Worm (Caenorhabditis elegans) whole organism, L4 larva: ENCODE data around the gene C15H9.4.

Experiments
- D1046.2 ChIP-seq: fragments of 200-800 bp; sonication (Bioruptor generic); IDR thresholded peaks from 2 replicates; pipeline ENCODE4 v1.3.6; 2022; ENCODE audit warnings: missing genetic modification characterization, missing compliant biosample characterization
- F37D6.2 ChIP-seq: sonication (generic microtip); optimal IDR thresholded peaks from 2 replicates; lab custom pipeline; 2016; ENCODE audit warnings: mild to moderate bottlenecking, missing genetic modification characterization, missing compliant biosample characterization
- R02D3.7 ChIP-seq: fragments of 150-350 bp; sonication (generic microtip); optimal IDR thresholded peaks from 3 replicates; lab custom pipeline; 2014; ENCODE audit warnings: missing biosample characterization, missing genetic modification characterization
- T26A8.4 ChIP-seq: fragments of 200-800 bp; sonication (Bioruptor generic); IDR thresholded peaks from 2 replicates; pipeline ENCODE4 v1.3.6; 2022; ENCODE audit warnings: missing genetic modification characterization, missing compliant biosample characterization
- Y105C5A.15 ChIP-seq: fragments of 200-800 bp; sonication (Bioruptor generic); IDR thresholded peaks from 2 replicates; pipeline ENCODE4 v1.3.6; 2022; ENCODE audit warnings: missing genetic modification characterization, missing compliant biosample characterization
- Y5F2A.4 ChIP-seq: fragments of 200-800 bp; sonication (Bioruptor generic); optimal IDR thresholded peaks from 2 replicates; lab custom pipeline; 2018; ENCODE audit warnings: mild to moderate bottlenecking, missing genetic modification characterization, missing compliant biosample characterization
- ZK337.2 ChIP-seq: fragments of 200-800 bp; sonication (Bioruptor generic); IDR thresholded peaks from 2 replicates; pipeline ENCODE4 v1.3.6; 2022; ENCODE audit warnings: missing genetic modification reagents, missing genetic modification characterization, missing compliant biosample characterization
- aha-1 ChIP-seq: fragments of 150-350 bp; peaks from one replicate; lab custom pipeline; 2014; ENCODE audit warnings: missing biosample characterization, missing genetic modification characterization
- ama-1 ChIP-seq: fragments of 150-350 bp; optimal IDR thresholded peaks from 2 replicates; lab custom pipeline; 2014; ENCODE audit warnings: inconsistent platforms, mixed read lengths
- ceh-44 ChIP-seq: fragments of 200-800 bp; sonication (Bioruptor generic); IDR thresholded peaks from 2 replicates; pipeline ENCODE4 v1.3.6; 2022; ENCODE audit warnings: missing genetic modification reagents, missing genetic modification characterization, missing compliant biosample characterization
- ceh-62 ChIP-seq: sonication (generic microtip); optimal IDR thresholded peaks from 2 replicates; lab custom pipeline; 2017; ENCODE audit warnings: missing biosample characterization, missing genetic modification characterization
- ctbp-1 ChIP-seq: fragments of 200-800 bp; sonication (Bioruptor generic); IDR thresholded peaks from 2 replicates; pipeline ENCODE4 v1.3.6; 2022; ENCODE audit warnings: missing genetic modification reagents, missing genetic modification characterization, missing compliant biosample characterization
- daf-16 ChIP-seq, 3 experiments: sonication (generic microtip); optimal IDR thresholded peaks; 2 replicates each; lab custom pipeline; 2016 to 2017; ENCODE audit warnings: missing genetic modification characterization in 3 of 3, missing genetic modification reagents in 3 of 3, mild to moderate bottlenecking in 2 of 3, missing compliant biosample characterization in 2 of 3, missing biosample characterization in 1 of 3, moderate library complexity in 1 of 3
- daf-19 ChIP-seq: fragments of 200-800 bp; sonication (Bioruptor generic); conservative IDR thresholded peaks from 2 replicates; pipeline ENCODE4 v1.3.6; 2022; ENCODE audit warnings: missing genetic modification characterization, missing compliant biosample characterization
- dmd-6 ChIP-seq: fragments of 200-800 bp; sonication (Bioruptor generic); IDR thresholded peaks from 2 replicates; pipeline ENCODE4 v1.3.6; 2022; ENCODE audit warnings: missing genetic modification reagents, missing genetic modification characterization, missing compliant biosample characterization
- dmd-8 ChIP-seq: fragments of 200-800 bp; sonication (Bioruptor generic); IDR thresholded peaks from 2 replicates; pipeline ENCODE4 v1.3.6; 2022; ENCODE audit warnings: missing genetic modification characterization, missing compliant biosample characterization
- dpl-1 ChIP-seq: fragments of 150-350 bp; optimal IDR thresholded peaks from 2 replicates; lab custom pipeline; 2014; ENCODE audit warnings: missing biosample characterization, missing genetic modification reagents, missing genetic modification characterization
- dve-1 ChIP-seq: sonication (generic microtip); optimal IDR thresholded peaks from 2 replicates; lab custom pipeline; 2017; ENCODE audit warnings: antibody characterized with exemption, mild to moderate bottlenecking, missing genetic modification characterization, missing compliant biosample characterization; ENCODE audit not compliant: insufficient read depth
- egl-27 ChIP-seq: sonication (generic microtip); optimal IDR thresholded peaks from 3 replicates; lab custom pipeline; 2017; ENCODE audit warnings: missing biosample characterization, missing genetic modification reagents, missing genetic modification characterization
- egl-43 ChIP-seq: fragments of 200-800 bp; sonication (Bioruptor generic); IDR thresholded peaks from 2 replicates; pipeline ENCODE4 v1.3.6; 2022; ENCODE audit warnings: missing genetic modification reagents, missing genetic modification characterization, missing compliant biosample characterization
- fkh-10 ChIP-seq: fragments of 150-350 bp; optimal IDR thresholded peaks from 2 replicates; lab custom pipeline; 2014; ENCODE audit warnings: missing biosample characterization, missing genetic modification reagents, missing genetic modification characterization
- fos-1 ChIP-seq: fragments of 150-350 bp; optimal IDR thresholded peaks from 2 replicates; lab custom pipeline; 2014; ENCODE audit warnings: missing biosample characterization, missing genetic modification characterization
- hmg-1.1 ChIP-seq: fragments of 200-800 bp; sonication (Bioruptor generic); IDR thresholded peaks from 2 replicates; pipeline ENCODE4 v1.3.6; 2022; ENCODE audit warnings: missing genetic modification reagents, missing genetic modification characterization, missing compliant biosample characterization
- lin-1 ChIP-seq: fragments of 200-800 bp; sonication (Bioruptor generic); IDR thresholded peaks from 2 replicates; pipeline ENCODE4 v1.3.6; 2022; ENCODE audit warnings: missing genetic modification reagents, missing genetic modification characterization, missing compliant biosample characterization
- lin-13 ChIP-seq: fragments of 150-350 bp; optimal IDR thresholded peaks from 2 replicates; lab custom pipeline; 2014; ENCODE audit warnings: missing biosample characterization, missing genetic modification reagents, missing genetic modification characterization
- lsy-2 ChIP-seq, 2 experiments: fragments of 150-350 bp in 1 of 2; sonication (generic microtip) in 1 of 2; optimal IDR thresholded peaks; 2 replicates each; lab custom pipeline; 2014 to 2017; ENCODE audit warnings: missing biosample characterization in 2 of 2, missing genetic modification characterization in 2 of 2
- madf-9 ChIP-seq: fragments of 200-800 bp; sonication (Bioruptor generic); conservative IDR thresholded peaks from 2 replicates; pipeline ENCODE4 v1.3.6; 2022; ENCODE audit warnings: missing genetic modification reagents, missing genetic modification characterization, missing compliant biosample characterization
- mdt-29 ChIP-seq: fragments of 200-800 bp; sonication (Bioruptor generic); IDR thresholded peaks from 2 replicates; pipeline ENCODE4 v1.3.6; 2022; ENCODE audit warnings: missing genetic modification reagents, missing genetic modification characterization, missing compliant biosample characterization
- mes-2 ChIP-seq: sonication (generic microtip); optimal IDR thresholded peaks from 2 replicates; lab custom pipeline; 2016; ENCODE audit warnings: missing genotype, mild to moderate bottlenecking, missing genetic modification characterization, missing compliant biosample characterization; ENCODE audit not compliant: poor library complexity, severe bottlenecking
- mxl-3 ChIP-seq: fragments of 200-800 bp; sonication (Bioruptor generic); optimal IDR thresholded peaks from 2 replicates; lab custom pipeline; 2018; ENCODE audit warnings: mild to moderate bottlenecking, missing genetic modification characterization, missing compliant biosample characterization
- nhr-10 ChIP-seq: fragments of 150-350 bp; optimal IDR thresholded peaks from 2 replicates; lab custom pipeline; 2014; ENCODE audit warnings: missing biosample characterization, missing genetic modification characterization
- nhr-102 ChIP-seq: sonication (generic microtip); optimal IDR thresholded peaks from 2 replicates; lab custom pipeline; 2016; ENCODE audit warnings: mild to moderate bottlenecking, missing genetic modification characterization, moderate library complexity, missing compliant biosample characterization
- nhr-25 ChIP-seq: sonication (generic microtip); optimal IDR thresholded peaks from 2 replicates; lab custom pipeline; 2017; ENCODE audit warnings: missing genetic modification characterization, mild to moderate bottlenecking, missing compliant biosample characterization, antibody characterized with exemption, moderate library complexity, borderline replicate concordance; ENCODE audit not compliant: insufficient read depth
- nhr-28 ChIP-seq: fragments of 150-350 bp; optimal IDR thresholded peaks from 2 replicates; lab custom pipeline; 2014; ENCODE audit warnings: missing biosample characterization, missing genetic modification characterization
- nhr-48 ChIP-seq: sonication (generic microtip); optimal IDR thresholded peaks from 2 replicates; lab custom pipeline; 2016; ENCODE audit warnings: mild to moderate bottlenecking, missing genetic modification characterization, missing compliant biosample characterization
- nhr-76 ChIP-seq: fragments of 150-350 bp; optimal IDR thresholded peaks from 2 replicates; lab custom pipeline; 2014; ENCODE audit warnings: missing biosample characterization, missing genetic modification characterization
- nhr-77 ChIP-seq: fragments of 150-350 bp; optimal IDR thresholded peaks from 2 replicates; lab custom pipeline; 2014; ENCODE audit warnings: missing biosample characterization, missing genetic modification characterization
- pqm-1 ChIP-seq: sonication (generic microtip); optimal IDR thresholded peaks from 2 replicates; lab custom pipeline; 2017; ENCODE audit warnings: missing biosample characterization, missing genetic modification characterization
- rbr-2 ChIP-seq: sonication (generic microtip); optimal IDR thresholded peaks from 2 replicates; lab custom pipeline; 2016; ENCODE audit warnings: missing genotype, missing genetic modification characterization, missing compliant biosample characterization
- set-16 ChIP-seq: fragments of 200-800 bp; sonication (Bioruptor generic); IDR thresholded peaks from 2 replicates; pipeline ENCODE4 v1.3.6; 2022; ENCODE audit warnings: missing genetic modification reagents, missing genetic modification characterization, missing compliant biosample characterization
- snpc-1.2 ChIP-seq: fragments of 200-800 bp; sonication (Bioruptor generic); IDR thresholded peaks from 2 replicates; pipeline ENCODE4 v1.3.6; 2022; ENCODE audit warnings: missing genetic modification reagents, missing genetic modification characterization, missing compliant biosample characterization
- spr-1 ChIP-seq: sonication (generic microtip); optimal IDR thresholded peaks from 2 replicates; lab custom pipeline; 2016; ENCODE audit warnings: mild to moderate bottlenecking, missing genetic modification characterization, missing compliant biosample characterization
- spr-3 ChIP-seq: fragments of 200-800 bp; sonication (Bioruptor generic); optimal IDR thresholded peaks from 2 replicates; lab custom pipeline; 2018; ENCODE audit warnings: mild to moderate bottlenecking, missing genetic modification characterization, missing compliant biosample characterization
- unc-130 ChIP-seq: sonication (generic microtip); optimal IDR thresholded peaks from 2 replicates; lab custom pipeline; 2016; ENCODE audit warnings: missing genetic modification reagents, missing genetic modification characterization, missing compliant biosample characterization
- unc-62 ChIP-seq, 3 experiments: fragments of 150-350 bp in 1 of 3; sonication (generic microtip); optimal IDR thresholded peaks in 2 of 3; peaks in 1 of 3; 1 replicate in 1 of 3; 2 replicates in 2 of 3; lab custom pipeline; 2014 to 2017; ENCODE audit warnings: missing biosample characterization in 3 of 3, missing genetic modification characterization in 3 of 3, missing genetic modification reagents in 3 of 3, missing genotype in 1 of 3
- zip-2 ChIP-seq: fragments of 150-350 bp; optimal IDR thresholded peaks from 2 replicates; lab custom pipeline; 2014; ENCODE audit warnings: missing biosample characterization, missing genetic modification characterization
- ztf-7 ChIP-seq: fragments of 150-350 bp; optimal IDR thresholded peaks from 2 replicates; lab custom pipeline; 2014; ENCODE audit warnings: missing biosample characterization, missing genetic modification characterization

Gene C15H9.4

ce11 chrX:6052744-6053143 lies 44.7 kb upstream of the C15H9.4 start, which contains the start of gene C45B2.6:
C45B2.6 (plus strand) TSS chrX:6052879.
- no peak for TF ChIP-seq mes-2 (tag; lab: Kevin White, UChicago)
- TF ChIP-seq D1046.2 (GFP tag; lab: Robert Waterston, UW) = no peak
- no peak for TF ChIP-seq T26A8.4 (GFP tag; lab: Robert Waterston, UW)
- TF ChIP-seq rbr-2 (tag; lab: Kevin White, UChicago) = no peak
- TF ChIP-seq ama-1 (lab: Kevin White, UChicago) = no peak
- peak; percentile 4 for TF ChIP-seq dpl-1 (GFP tag; lab: Kevin White, UChicago)
- peak; percentile 31 for TF ChIP-seq dve-1
- no peak for TF ChIP-seq nhr-25 (tag; lab: Kevin White, UChicago)
- TF ChIP-seq zip-2 = no peak
- no peak for TF ChIP-seq nhr-77 (tag; lab: Kevin White, UChicago)
- TF ChIP-seq nhr-102 (tag; lab: Kevin White, UChicago) = no peak
- TF ChIP-seq daf-16 (GFP tag; optimal IDR thresholded peaks at IDR 0.05; lab: Kevin White, UChicago) = no peak
- TF ChIP-seq daf-16 (tag; optimal IDR thresholded peaks at IDR 0.05; lab: Kevin White, UChicago) = peak; percentile 13
- TF ChIP-seq hmg-1.1 (GFP tag; lab: Robert Waterston, UW) = no peak
- TF ChIP-seq lsy-2 (tag; optimal IDR thresholded peaks at IDR 0.05; lab: Kevin White, UChicago) = peak in 1 of 2 experiments; percentile 43
- no peak for TF ChIP-seq lin-1 (GFP tag; lab: Robert Waterston, UW)
- no peak for TF ChIP-seq ZK337.2 (GFP tag; lab: Robert Waterston, UW)
- TF ChIP-seq nhr-28 = no peak
- TF ChIP-seq ceh-62 (tag; lab: Kevin White, UChicago) = no peak
- TF ChIP-seq dmd-8 (GFP tag; lab: Robert Waterston, UW) = no peak
- TF ChIP-seq lin-13 (GFP tag; lab: Kevin White, UChicago) = no peak
- TF ChIP-seq mxl-3 (GFP tag; lab: Kevin White, UChicago) = no peak
- TF ChIP-seq R02D3.7 (tag; lab: Kevin White, UChicago) = no peak
- no peak for TF ChIP-seq mdt-29 (GFP tag; lab: Robert Waterston, UW)
- no peak for TF ChIP-seq snpc-1.2 (GFP tag; lab: Robert Waterston, UW)

DNA sequence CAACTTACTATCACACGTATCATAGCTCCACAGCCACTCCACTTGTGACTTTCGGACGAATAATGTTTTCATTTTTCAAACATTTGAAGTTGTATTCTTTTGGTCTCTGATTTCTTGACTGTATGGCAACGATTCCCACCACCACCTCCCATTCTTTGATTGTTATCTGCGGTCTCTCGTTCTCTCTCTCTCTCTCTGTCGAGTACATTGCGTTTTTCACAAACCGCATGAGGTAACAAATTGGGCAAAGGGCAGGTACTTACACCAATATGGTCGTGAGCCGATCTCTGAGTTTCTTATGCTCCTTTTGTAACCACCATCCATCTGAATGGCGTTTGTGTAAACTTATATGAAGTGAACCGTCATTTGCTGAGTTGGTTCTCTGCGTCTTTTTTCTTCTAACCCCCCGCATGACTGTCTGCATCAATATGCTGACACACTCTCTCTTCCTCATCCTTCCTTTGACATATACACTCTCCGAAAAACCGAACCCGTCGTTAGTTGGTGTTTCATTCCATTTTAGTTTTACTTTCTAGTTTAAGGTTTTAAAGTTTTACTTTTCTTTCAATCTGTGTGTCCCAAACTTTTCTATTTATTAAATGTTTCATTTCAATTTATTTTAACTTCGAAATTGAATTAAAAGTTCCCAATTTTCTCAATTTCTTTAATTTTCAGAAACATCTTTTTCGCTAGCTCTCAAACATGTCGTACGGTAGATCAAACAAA lies 39.7 kb upstream of the C15H9.4 start, which contains the start of gene gln-1:
Gene gln-1, plus strand, starts transcription at position 676 of the 726 bp plus-strand sequence.
- TF ChIP-seq nhr-77 (tag; lab: Kevin White, UChicago) = peak; percentile 45
- TF ChIP-seq fos-1 (tag; lab: Kevin White, UChicago) = no peak
- peak; percentile 67 for TF ChIP-seq dmd-6 (GFP tag; lab: Robert Waterston, UW)
- peak; percentile 45 for TF ChIP-seq nhr-48 (tag; lab: Kevin White, UChicago)
- no peak for TF ChIP-seq spr-3 (GFP tag; lab: Kevin White, UChicago)
- TF ChIP-seq egl-43 = no peak
- no peak for TF ChIP-seq nhr-76 (tag; lab: Kevin White, UChicago)
- TF ChIP-seq madf-9 (GFP tag; lab: Robert Waterston, UW) = no peak
- TF ChIP-seq daf-19 (GFP tag; lab: Robert Waterston, UW) = no peak
- TF ChIP-seq nhr-28 = peak; percentile 66
- no peak for TF ChIP-seq F37D6.2 (tag; lab: Kevin White, UChicago)
- TF ChIP-seq Y105C5A.15 (GFP tag; lab: Robert Waterston, UW) = no peak
- peak in 1 of 2 experiments; percentile 89 for TF ChIP-seq unc-62 (GFP tag; optimal IDR thresholded peaks at IDR 0.05 in 1 of 2; lab: Kevin White, UChicago)
- TF ChIP-seq unc-62 (tag; optimal IDR thresholded peaks at IDR 0.05; lab: Kevin White, UChicago) = no peak
- TF ChIP-seq fkh-10 (GFP tag; lab: Kevin White, UChicago) = no peak
- TF ChIP-seq R02D3.7 (tag; lab: Kevin White, UChicago) = no peak
- peak; percentile 29 for TF ChIP-seq mxl-3 (GFP tag; lab: Kevin White, UChicago)
- TF ChIP-seq pqm-1 = peak; percentile 70
- no peak for TF ChIP-seq ctbp-1 (GFP tag; lab: Robert Waterston, UW)
- no peak for TF ChIP-seq spr-1 (tag; lab: Kevin White, UChicago)
- no peak for TF ChIP-seq egl-27
- no peak for TF ChIP-seq set-16 (GFP tag; lab: Robert Waterston, UW)
- TF ChIP-seq Y5F2A.4 = no peak
- TF ChIP-seq zip-2 = no peak
- no peak for TF ChIP-seq ztf-7 (tag; lab: Kevin White, UChicago)
- TF ChIP-seq unc-130 (GFP tag; lab: Kevin White, UChicago) = no peak
- no peak for TF ChIP-seq aha-1 (tag; lab: Kevin White, UChicago)
- TF ChIP-seq nhr-10 = peak; percentile 66
- 0 out of 2 replicates have a peak, but pooled peaks have one; percentile 33 for TF ChIP-seq hmg-1.1 (GFP tag; lab: Robert Waterston, UW)
- no peak for TF ChIP-seq ceh-44 (GFP tag; lab: Robert Waterston, UW)
- TF ChIP-seq daf-16 (GFP tag; optimal IDR thresholded peaks at IDR 0.05; lab: Kevin White, UChicago) = no peak
- peak; percentile 67 for TF ChIP-seq daf-16 (tag; optimal IDR thresholded peaks at IDR 0.05; lab: Kevin White, UChicago)
